Worm (Caenorhabditis elegans): Measurements from ENCODE around the gene F07D3.3.

F07D3.3 gene

ce11 chrV:9453333-9453732 is 9.2 kb downstream of the F07D3.3 start:
- TF ChIP-seq hlh-12 (tag; optimal IDR thresholded peaks at IDR 0.05) = no peak
- TF ChIP-seq repo-1 (tag; optimal IDR thresholded peaks at IDR 0.05) = no peak
- TF ChIP-seq F57C9.4 (tag; optimal IDR thresholded peaks at IDR 0.05) = no peak
- no peak for TF ChIP-seq cebp-1 (GFP tag; IDR thresholded peaks at IDR 0.05)
- TF ChIP-seq cebp-1 (tag; optimal IDR thresholded peaks at IDR 0.05) = no peak
- no peak for TF ChIP-seq rcor-1 (GFP tag; IDR thresholded peaks at IDR 0.05)
- no peak for TF ChIP-seq hsf-1 (GFP tag; IDR thresholded peaks at IDR 0.05)
- TF ChIP-seq let-526 (GFP tag; IDR thresholded peaks at IDR 0.05) = no peak
- TF ChIP-seq ztf-6 (GFP tag; IDR thresholded peaks at IDR 0.05) = no peak
- no peak for TF ChIP-seq pbrm-1 (GFP tag; IDR thresholded peaks at IDR 0.05)
- no peak for TF ChIP-seq zfh-2 (GFP tag; conservative IDR thresholded peaks at IDR 0.05)
- TF ChIP-seq attf-5 (GFP tag; optimal IDR thresholded peaks at IDR 0.05) = no peak
- no peak for TF ChIP-seq ceh-58 (GFP tag; IDR thresholded peaks at IDR 0.05)
- TF ChIP-seq Y67H2A.10 (GFP tag; conservative IDR thresholded peaks at IDR 0.05) = no peak

ce11 chrV:9451485-9451884 is 11.0 kb downstream of the F07D3.3 start:
- no peak for TF ChIP-seq pha-4 (tag; optimal IDR thresholded peaks at IDR 0.05)
- no peak for TF ChIP-seq B0261.1 (tag; optimal IDR thresholded peaks at IDR 0.05)
- no peak for TF ChIP-seq lag-1 (GFP tag; IDR thresholded peaks at IDR 0.05)
- no peak for TF ChIP-seq let-607 (tag; optimal IDR thresholded peaks at IDR 0.05)
- no peak for TF ChIP-seq D2030.7 (GFP tag; IDR thresholded peaks at IDR 0.05)
- no peak for TF ChIP-seq F37B4.10 (GFP tag; IDR thresholded peaks at IDR 0.05)

- TF ChIP-seq tlf-1 (GFP tag; optimal IDR thresholded peaks at IDR 0.05) = no peak
- no peak for TF ChIP-seq lin-26 (GFP tag; IDR thresholded peaks at IDR 0.05)
- no peak for TF ChIP-seq egl-44 (GFP tag; IDR thresholded peaks at IDR 0.05)
- no peak for TF ChIP-seq hlh-26 (GFP tag; conservative IDR thresholded peaks at IDR 0.05)
- no peak for TF ChIP-seq snpc-4 (GFP tag; optimal IDR thresholded peaks at IDR 0.05)
- no peak for TF ChIP-seq snpc-4 (tag; optimal IDR thresholded peaks at IDR 0.05)
- no peak for TF ChIP-seq B0336.3 (GFP tag; IDR thresholded peaks at IDR 0.05)
- no peak for TF ChIP-seq hmg-1.2 (GFP tag; IDR thresholded peaks at IDR 0.05)
- no peak for TF ChIP-seq xnd-1 (tag; optimal IDR thresholded peaks at IDR 0.05)
- no peak for TF ChIP-seq tbp1 (GFP tag; optimal IDR thresholded peaks at IDR 0.05)
- TF ChIP-seq mcd-1 (GFP tag; IDR thresholded peaks at IDR 0.05) = no peak
- no peak for TF ChIP-seq ztf-6 (GFP tag; IDR thresholded peaks at IDR 0.05)
Measured at ce11 chrV:9444618-9445017, 17.9 kb downstream of the F07D3.3 start.

ce11 chrV:9443748-9444147 is 18.8 kb downstream of the F07D3.3 start, which contains the start of gene wdr-62:
Gene wdr-62 (plus strand): TSS chrV:9444048.
- TF ChIP-seq nfyb-1 (GFP tag; IDR thresholded peaks at IDR 0.05) = no peak
- TF ChIP-seq hmg-20 (GFP tag; IDR thresholded peaks at IDR 0.05) = no peak
- no peak for TF ChIP-seq mel-28 (tag; optimal IDR thresholded peaks at IDR 0.05; ENCODE audit: borderline replicate concordance)

ce11 chrV:9443109-9443508 is 19.4 kb downstream of the F07D3.3 start:
- peak; percentile 63 for TF ChIP-seq nhr-80 (tag; optimal IDR thresholded peaks at IDR 0.05)
- no peak for TF ChIP-seq mcd-1 (GFP tag; IDR thresholded peaks at IDR 0.05)
- TF ChIP-seq nhr-120 (GFP tag; IDR thresholded peaks at IDR 0.05) = no peak
- TF ChIP-seq ceh-91 (GFP tag; IDR thresholded peaks at IDR 0.05) = no peak

Data from whole organism, young adult.